Fruit fly (Drosophila melanogaster) whole organism, embryonic: ENCODE data around the gene CG9270.
A peak's percentile ranks its signal among the peaks of the same experiment; 100 is the strongest.

Experiments used
- Bdp1 ChIP-seq: fragments of 200-800 bp; sonication (Bioruptor generic); optimal IDR thresholded peaks from 3 replicates; lab custom pipeline; 2016; ENCODE audit warnings: missing biosample characterization, missing genetic modification characterization
- CG10431 ChIP-seq: fragments of 200-800 bp; sonication (Bioruptor generic); optimal IDR thresholded peaks from 3 replicates; lab custom pipeline; 2018; ENCODE audit warnings: missing biosample characterization, mild to moderate bottlenecking, missing genetic modification characterization
- CG11085 ChIP-seq: fragments of 200-800 bp; sonication (Bioruptor generic); IDR thresholded peaks from 2 replicates; pipeline ENCODE4 v1.3.6; 2022; ENCODE audit warnings: missing biosample characterization, missing genetic modification characterization
- CG11696 ChIP-seq: fragments of 200-800 bp; sonication (Bioruptor generic); IDR thresholded peaks from 2 replicates; pipeline ENCODE4 v1.3.6; 2022; ENCODE audit warnings: missing biosample characterization, missing genetic modification characterization
- CG12071 ChIP-seq: fragments of 200-800 bp; sonication (Bioruptor generic); optimal IDR thresholded peaks from 3 replicates; lab custom pipeline; 2018; ENCODE audit warnings: missing biosample characterization, mild to moderate bottlenecking, missing genetic modification characterization
- CG12219 ChIP-seq: fragments of 200-800 bp; sonication (Bioruptor generic); optimal IDR thresholded peaks from 3 replicates; lab custom pipeline; 2018; ENCODE audit warnings: missing biosample characterization, mild to moderate bottlenecking, missing genetic modification characterization
- CG15269 ChIP-seq: fragments of 200-800 bp; sonication (Bioruptor generic); optimal IDR thresholded peaks from 2 replicates; lab custom pipeline; 2018; ENCODE audit warnings: missing biosample characterization, mild to moderate bottlenecking, missing genetic modification characterization, moderate library complexity
- CG18011 ChIP-seq: fragments of 200-800 bp; sonication (Bioruptor generic); optimal IDR thresholded peaks from 2 replicates; lab custom pipeline; 2017; ENCODE audit warnings: missing biosample characterization, missing genetic modification characterization, mild to moderate bottlenecking, moderate library complexity, missing genotype
- CG30431 ChIP-seq: fragments of 200-800 bp; sonication (Bioruptor generic); optimal IDR thresholded peaks from 2 replicates; lab custom pipeline; 2017; ENCODE audit warnings: missing biosample characterization, missing genetic modification characterization
- CG33213 ChIP-seq: fragments of 200-800 bp; sonication (Bioruptor generic); optimal IDR thresholded peaks from 3 replicates; lab custom pipeline; 2016; ENCODE audit warnings: missing biosample characterization, missing genetic modification characterization
- CG3407 ChIP-seq: fragments of 200-800 bp; sonication (Bioruptor generic); optimal IDR thresholded peaks from 2 replicates; lab custom pipeline; 2018; ENCODE audit warnings: missing biosample characterization, mild to moderate bottlenecking, missing genetic modification characterization
- CG3995 ChIP-seq: fragments of 200-800 bp; sonication (Bioruptor generic); optimal IDR thresholded peaks from 3 replicates; lab custom pipeline; 2016; ENCODE audit warnings: missing biosample characterization, missing genetic modification characterization
- CG4328 ChIP-seq: fragments of 200-800 bp; sonication (Bioruptor generic); optimal IDR thresholded peaks from 3 replicates; lab custom pipeline; 2017; ENCODE audit warnings: missing biosample characterization, missing genetic modification reagents, missing genetic modification characterization
- CG5180 ChIP-seq: fragments of 200-800 bp; sonication (Bioruptor generic); optimal IDR thresholded peaks from 3 replicates; lab custom pipeline; 2017; ENCODE audit warnings: missing biosample characterization, missing genetic modification characterization, mild to moderate bottlenecking, moderate library complexity, missing genetic modification reagents
- CG6175 ChIP-seq: fragments of 200-800 bp; sonication (Bioruptor generic); IDR thresholded peaks from 3 replicates; pipeline ENCODE4 v1.3.6; 2022; ENCODE audit warnings: missing biosample characterization, missing genetic modification characterization
- CG6683 ChIP-seq: fragments of 200-800 bp; sonication (Bioruptor generic); optimal IDR thresholded peaks from 2 replicates; lab custom pipeline; 2017; ENCODE audit warnings: missing biosample characterization, mild to moderate bottlenecking, missing genetic modification characterization, missing genetic modification reagents
- CG6813 ChIP-seq: fragments of 200-800 bp; sonication (Bioruptor generic); optimal IDR thresholded peaks from 2 replicates; lab custom pipeline; 2017; ENCODE audit warnings: missing biosample characterization, missing genetic modification characterization, mild to moderate bottlenecking, moderate library complexity, missing genetic modification reagents
- CG8388 ChIP-seq: fragments of 200-800 bp; sonication (Bioruptor generic); optimal IDR thresholded peaks from 2 replicates; lab custom pipeline; 2019; ENCODE audit warnings: missing biosample characterization, mild to moderate bottlenecking, missing genetic modification characterization, moderate library complexity
- CG9727 ChIP-seq: fragments of 200-800 bp; sonication (Bioruptor generic); optimal IDR thresholded peaks from 3 replicates; lab custom pipeline; 2017; ENCODE audit warnings: missing biosample characterization, mild to moderate bottlenecking, missing genetic modification characterization
- CG9797 ChIP-seq: fragments of 200-800 bp; sonication (Bioruptor generic); optimal IDR thresholded peaks from 3 replicates; lab custom pipeline; 2018; ENCODE audit warnings: missing biosample characterization, mild to moderate bottlenecking, missing genetic modification characterization
- CoRest ChIP-seq: fragments of 200-800 bp; sonication (Bioruptor generic); optimal IDR thresholded peaks from 3 replicates; lab custom pipeline; 2018; ENCODE audit warnings: missing biosample characterization, mild to moderate bottlenecking, missing genetic modification characterization, moderate library complexity
- E2f1 ChIP-seq: fragments of 200-800 bp; sonication (Bioruptor generic); IDR thresholded peaks from 2 replicates; pipeline ENCODE4 v1.3.6; 2022; ENCODE audit warnings: missing biosample characterization, missing genetic modification characterization
- Elba2 ChIP-seq: fragments of 200-800 bp; sonication (Bioruptor generic); optimal IDR thresholded peaks from 3 replicates; lab custom pipeline; 2016; ENCODE audit warnings: missing biosample characterization, missing genetic modification characterization
- GATAe ChIP-seq: fragments of 200-800 bp; sonication (Bioruptor generic); conservative IDR thresholded peaks from 2 replicates; pipeline ENCODE4 v1.3.6; 2022; ENCODE audit warnings: missing biosample characterization, missing genetic modification characterization
- Gug ChIP-seq: fragments of 200-800 bp; sonication (Bioruptor generic); IDR thresholded peaks from 4 replicates; pipeline ENCODE4 v1.3.6; 2022; ENCODE audit warnings: missing biosample characterization, missing genetic modification characterization
- NFAT ChIP-seq: fragments of 200-800 bp; sonication (Bioruptor generic); IDR thresholded peaks from 2 replicates; pipeline ENCODE4 v1.3.6; 2022; ENCODE audit warnings: missing biosample characterization, missing genetic modification characterization
- PHDP ChIP-seq: fragments of 200-800 bp; sonication (Bioruptor generic); optimal IDR thresholded peaks from 3 replicates; lab custom pipeline; 2018; ENCODE audit warnings: missing biosample characterization, mild to moderate bottlenecking, missing genetic modification characterization, moderate library complexity
- Trl ChIP-seq, 3 experiments: fragments of >200 bp in 2 of 3; fragments of 200-800 bp in 1 of 3; sonication (Bioruptor generic) in 1 of 3; optimal IDR thresholded peaks; 2 replicates in 1 of 3; 3 replicates in 2 of 3; lab custom pipeline; 2016 to 2017; ENCODE audit warnings: missing biosample characterization in 1 of 3, missing genetic modification characterization in 1 of 3
- ash1 ChIP-seq: fragments of 200-800 bp; sonication (Bioruptor generic); optimal IDR thresholded peaks from 2 replicates; lab custom pipeline; 2018; ENCODE audit warnings: missing biosample characterization, mild to moderate bottlenecking, missing genetic modification characterization
- bowl ChIP-seq: fragments of 200-800 bp; sonication (Bioruptor generic); IDR thresholded peaks from 2 replicates; pipeline ENCODE4 v1.3.6; 2022; ENCODE audit warnings: missing biosample characterization, missing genetic modification characterization
- chm ChIP-seq: fragments of 200-800 bp; sonication (Bioruptor generic); IDR thresholded peaks from 2 replicates; pipeline ENCODE4 v1.3.6; 2022; ENCODE audit warnings: missing biosample characterization, missing genetic modification characterization
- corto ChIP-seq: fragments of 200-800 bp; sonication (Bioruptor generic); optimal IDR thresholded peaks from 2 replicates; lab custom pipeline; 2016; ENCODE audit warnings: missing biosample characterization, mild to moderate bottlenecking, missing genetic modification characterization, moderate library complexity
- dmrt99B ChIP-seq: fragments of 200-800 bp; sonication (Bioruptor generic); optimal IDR thresholded peaks from 2 replicates; lab custom pipeline; 2018; ENCODE audit warnings: missing biosample characterization, mild to moderate bottlenecking, missing genetic modification characterization, moderate library complexity
- dpn ChIP-seq, 2 experiments: fragments of 200-800 bp; sonication (Bioruptor generic); optimal IDR thresholded peaks; 3 replicates each; lab custom pipeline; 2016; ENCODE audit warnings: missing biosample characterization in 2 of 2, missing genetic modification characterization in 2 of 2
- ems ChIP-seq: fragments of 200-800 bp; sonication (Bioruptor generic); optimal IDR thresholded peaks from 3 replicates; lab custom pipeline; 2016; ENCODE audit warnings: missing biosample characterization, missing genetic modification characterization
- gsb-n ChIP-seq: fragments of 200-800 bp; sonication (Bioruptor generic); optimal IDR thresholded peaks from 3 replicates; lab custom pipeline; 2018; ENCODE audit warnings: missing biosample characterization, mild to moderate bottlenecking, missing genetic modification characterization
- lov ChIP-seq, 2 experiments: fragments of 200-800 bp in 1 of 2; fragments of >200 bp in 1 of 2; sonication (Bioruptor generic) in 1 of 2; IDR thresholded peaks in 1 of 2; optimal IDR thresholded peaks in 1 of 2; 2 replicates in 1 of 2; 3 replicates in 1 of 2; pipeline versions ENCODE4 v1.3.6 to Lab custom; 2017 to 2022; ENCODE audit warnings: missing biosample characterization in 1 of 2, missing genetic modification characterization in 1 of 2
- nerfin-2 ChIP-seq: fragments of 200-800 bp; sonication (Bioruptor generic); IDR thresholded peaks from 2 replicates; pipeline ENCODE4 v1.3.6; 2022; ENCODE audit warnings: missing biosample characterization, missing genetic modification characterization; ENCODE audit not compliant: partially characterized antibody
- nom ChIP-seq: fragments of 200-800 bp; sonication (Bioruptor generic); optimal IDR thresholded peaks from 2 replicates; lab custom pipeline; 2017; ENCODE audit warnings: missing biosample characterization, missing genetic modification characterization, mild to moderate bottlenecking, moderate library complexity, missing genetic modification reagents
- oc ChIP-seq: fragments of 200-800 bp; sonication (Bioruptor generic); optimal IDR thresholded peaks from 2 replicates; lab custom pipeline; 2018; ENCODE audit warnings: missing biosample characterization, mild to moderate bottlenecking, missing genetic modification characterization, moderate library complexity
- org-1 ChIP-seq: fragments of 200-800 bp; sonication (Bioruptor generic); optimal IDR thresholded peaks from 2 replicates; lab custom pipeline; 2017; ENCODE audit warnings: missing biosample characterization, missing genetic modification characterization
- pfk ChIP-seq: fragments of 200-800 bp; sonication (Bioruptor generic); optimal IDR thresholded peaks from 2 replicates; lab custom pipeline; 2018; ENCODE audit warnings: missing biosample characterization, mild to moderate bottlenecking, missing genetic modification characterization, moderate library complexity
- ranshi ChIP-seq: fragments of 200-800 bp; sonication (Bioruptor generic); IDR thresholded peaks from 2 replicates; pipeline ENCODE4 v1.3.6; 2022; ENCODE audit warnings: missing biosample characterization, missing genetic modification characterization
- salm ChIP-seq: fragments of 200-800 bp; sonication (Bioruptor generic); optimal IDR thresholded peaks from 2 replicates; lab custom pipeline; 2018; ENCODE audit warnings: missing biosample characterization, mild to moderate bottlenecking, missing genetic modification characterization
- tio ChIP-seq: fragments of 200-800 bp; sonication (Bioruptor generic); optimal IDR thresholded peaks from 2 replicates; lab custom pipeline; 2017; ENCODE audit warnings: missing biosample characterization, missing genetic modification characterization, inconsistent platforms
- tup ChIP-seq: fragments of 200-800 bp; sonication (Bioruptor generic); optimal IDR thresholded peaks from 2 replicates; lab custom pipeline; 2016; ENCODE audit warnings: missing biosample characterization, mild to moderate bottlenecking, missing genetic modification characterization, moderate library complexity
- twi ChIP-seq: fragments of 200-800 bp; optimal IDR thresholded peaks from 2 replicates; lab custom pipeline; 2019; ENCODE audit warnings: missing biosample characterization, mild to moderate bottlenecking, missing genetic modification characterization, moderate library complexity

CG9270 gene

dm6 chr2L:20917235-20918055 lies 16.5 kb downstream of the CG9270 start (continued):
- TF ChIP-seq nom (GFP tag; lab: Kevin White, UChicago) (no peak), oc (tag; lab: Kevin White, UChicago) (peak; percentile 21), CG3407 (GFP tag; lab: Kevin White, UChicago) (no peak), corto (GFP tag; lab: Kevin White, UChicago) (peak; percentile 35), twi (tag; lab: Kevin White, UChicago) (peak; percentile 27), Gug (GFP tag; lab: Robert Waterston, UW) (peak; percentile 68; the same call in 3 of the 4 replicates), ems (GFP tag; lab: Kevin White, UChicago) (no peak), gsb-n (peak; percentile 66), CG11085 (peak; percentile 87), CG9727 (GFP tag; lab: Kevin White, UChicago) (peak; percentile 80), GATAe (GFP tag; lab: Robert Waterston, UW) (peak; percentile 41; the same call in 1 of the 2 replicates), dpn (GFP tag; optimal IDR thresholded peaks at IDR 0.05; lab: Kevin White, UChicago) (peak in 1 of 2 experiments; percentile 57), CG12071 (GFP tag; lab: Kevin White, UChicago) (peak; percentile 82), CG15269 (peak; percentile 81), ranshi (GFP tag; lab: Robert Waterston, UW) (peak; percentile 88), CG10431 (GFP tag; lab: Kevin White, UChicago) (peak; percentile 18), pfk (GFP tag; lab: Kevin White, UChicago) (no peak), dmrt99B (tag; lab: Kevin White, UChicago) (peak; percentile 95), salm (tag; lab: Kevin White, UChicago) (peak; percentile 4), CG6813 (peak; percentile 87), CG5180 (GFP tag; lab: Kevin White, UChicago) (peak; percentile 98), PHDP (tag; lab: Kevin White, UChicago) (peak; percentile 69), CG8388 (GFP tag; lab: Kevin White, UChicago) (peak; percentile 71), CG6683 (GFP tag; lab: Kevin White, UChicago) (peak; percentile 92), CG18011 (peak; percentile 35), tio (GFP tag; lab: Kevin White, UChicago) (peak; percentile 71), CG6175 (GFP tag; lab: Robert Waterston, UW) (peak; percentile 84; the same call in 2 of the 3 replicates), chm (GFP tag; lab: Robert Waterston, UW) (peak; percentile 55; the same call in 1 of the 2 replicates), ash1 (GFP tag; lab: Kevin White, UChicago) (peak; percentile 33), CG30431 (GFP tag; lab: Kevin White, UChicago) (peak; percentile 30), Bdp1 (peak; percentile 1), bowl (GFP tag; lab: Robert Waterston, UW) (no peak), CG11696 (GFP tag; lab: Robert Waterston, UW) (peak; percentile 75), CG9797 (GFP tag; lab: Kevin White, UChicago) (peak; percentile 35), CG4328 (peak; percentile 89), org-1 (GFP tag; lab: Kevin White, UChicago) (peak; percentile 61), CG12219 (GFP tag; lab: Kevin White, UChicago) (no peak), Elba2 (GFP tag; lab: Kevin White, UChicago) (no peak), Trl (optimal IDR thresholded peaks at IDR 0.05; lab: Kevin White, UChicago) (peak; percentile 33 to 41), Trl (GFP tag; optimal IDR thresholded peaks at IDR 0.05; lab: Kevin White, UChicago) (no peak), CoRest (tag; lab: Kevin White, UChicago) (peak; percentile 84), lov (optimal IDR thresholded peaks at IDR 0.05; lab: Kevin White, UChicago) (no peak), lov (GFP tag; IDR thresholded peaks at IDR 0.05; lab: Robert Waterston, UW) (0 out of 3 replicates have a peak, but pooled peaks have one; percentile 68), CG33213 (GFP tag; lab: Kevin White, UChicago) (no peak), E2f1 (GFP tag; lab: Robert Waterston, UW) (peak; percentile 87), CG3995 (GFP tag; lab: Kevin White, UChicago) (peak; percentile 58), NFAT (GFP tag; lab: Robert Waterston, UW) (peak; percentile 77), nerfin-2 (no peak), tup (GFP tag; lab: Kevin White, UChicago) (peak; percentile 11)
